Fruit fly (Drosophila melanogaster) whole organism, embryonic: ENCODE data around the gene slow.

Experiments used
- Atf6 ChIP-seq: fragments of 200-800 bp; sonication (Bioruptor generic); IDR thresholded peaks from 2 replicates; pipeline ENCODE4 v1.3.6; 2022; ENCODE audit warnings: missing biosample characterization, missing genetic modification characterization
- BEAF-32 ChIP-seq: fragments of 200-800 bp; sonication (Bioruptor generic); optimal IDR thresholded peaks from 3 replicates; lab custom pipeline; 2017; ENCODE audit warnings: missing biosample characterization, missing genetic modification characterization, mild to moderate bottlenecking, moderate library complexity, missing genetic modification reagents
- CG12155 ChIP-seq: fragments of 200-800 bp; sonication (Bioruptor generic); optimal IDR thresholded peaks from 3 replicates; lab custom pipeline; 2016; ENCODE audit warnings: missing biosample characterization, missing genetic modification characterization
- CG18476 ChIP-seq: fragments of 200-800 bp; sonication (Bioruptor generic); optimal IDR thresholded peaks from 2 replicates; lab custom pipeline; 2016; ENCODE audit warnings: missing biosample characterization, mild to moderate bottlenecking, missing genetic modification characterization
- CG2712 ChIP-seq: fragments of 200-800 bp; optimal IDR thresholded peaks from 3 replicates; lab custom pipeline; 2019; ENCODE audit warnings: missing biosample characterization, mild to moderate bottlenecking, missing genetic modification characterization, moderate library complexity
- CG34224 ChIP-seq: fragments of 200-800 bp; sonication (Bioruptor generic); IDR thresholded peaks from 3 replicates; pipeline ENCODE4 v1.3.6; 2022; ENCODE audit warnings: missing biosample characterization, missing genetic modification characterization; ENCODE audit not compliant: partially characterized antibody
- CG4730 ChIP-seq: fragments of 200-800 bp; sonication (Bioruptor generic); IDR thresholded peaks from 2 replicates; pipeline ENCODE4 v1.3.6; 2022; ENCODE audit warnings: missing biosample characterization, missing genetic modification characterization
- CG7839 ChIP-seq: fragments of 200-800 bp; sonication (Bioruptor generic); optimal IDR thresholded peaks from 3 replicates; lab custom pipeline; 2018; ENCODE audit warnings: missing biosample characterization, mild to moderate bottlenecking, missing genetic modification characterization, moderate library complexity
- CG8359 ChIP-seq: fragments of 200-800 bp; sonication (Bioruptor generic); optimal IDR thresholded peaks from 2 replicates; lab custom pipeline; 2017; ENCODE audit warnings: missing biosample characterization, mild to moderate bottlenecking, missing genetic modification characterization, borderline replicate concordance
- CG8388 ChIP-seq: fragments of 200-800 bp; sonication (Bioruptor generic); optimal IDR thresholded peaks from 2 replicates; lab custom pipeline; 2019; ENCODE audit warnings: missing biosample characterization, mild to moderate bottlenecking, missing genetic modification characterization, moderate library complexity
- CG9609 ChIP-seq: fragments of 200-800 bp; sonication (Bioruptor generic); optimal IDR thresholded peaks from 3 replicates; lab custom pipeline; 2016; ENCODE audit warnings: missing biosample characterization, missing genetic modification characterization
- D19A ChIP-seq: fragments of 200-800 bp; optimal IDR thresholded peaks from 3 replicates; lab custom pipeline; 2019; ENCODE audit warnings: missing biosample characterization, mild to moderate bottlenecking, missing genetic modification characterization, moderate library complexity
- Dip2 ChIP-seq: fragments of 200-800 bp; sonication (Bioruptor generic); IDR thresholded peaks from 2 replicates; pipeline ENCODE4 v1.3.6; 2022; ENCODE audit warnings: missing biosample characterization, missing genetic modification characterization
- E2f2 ChIP-seq: fragments of 200-800 bp; sonication (Bioruptor generic); IDR thresholded peaks from 2 replicates; pipeline ENCODE4 v1.3.6; 2022; ENCODE audit warnings: missing biosample characterization, missing genetic modification characterization
- ERR ChIP-seq: fragments of 200-800 bp; sonication (Bioruptor generic); optimal IDR thresholded peaks from 2 replicates; lab custom pipeline; 2016; ENCODE audit warnings: missing biosample characterization, missing genetic modification characterization
- Ets65A ChIP-seq: fragments of 200-800 bp; sonication (Bioruptor generic); peaks from one replicate; lab custom pipeline; 2016; ENCODE audit warnings: missing biosample characterization, missing genetic modification characterization
- GATAe ChIP-seq: fragments of 200-800 bp; sonication (Bioruptor generic); conservative IDR thresholded peaks from 2 replicates; pipeline ENCODE4 v1.3.6; 2022; ENCODE audit warnings: missing biosample characterization, missing genetic modification characterization
- Hr39 ChIP-seq: fragments of >200 bp; optimal IDR thresholded peaks from 2 replicates; lab custom pipeline; 2017
- Hr78 ChIP-seq, 2 experiments: fragments of 200-800 bp in 1 of 2; fragments of >200 bp in 1 of 2; sonication (Bioruptor generic) in 1 of 2; optimal IDR thresholded peaks; 2 replicates each; lab custom pipeline; 2017 to 2019; ENCODE audit warnings: missing biosample characterization in 2 of 2, missing genetic modification characterization in 2 of 2, mild to moderate bottlenecking in 1 of 2, moderate library complexity in 1 of 2
- Lhr ChIP-seq: fragments of 200-800 bp; sonication (Bioruptor generic); optimal IDR thresholded peaks from 3 replicates; lab custom pipeline; 2017; ENCODE audit warnings: mild to moderate bottlenecking, missing biosample characterization, missing genetic modification reagents, missing genetic modification characterization
- Opbp ChIP-seq: fragments of 200-800 bp; sonication (Bioruptor generic); IDR thresholded peaks from 3 replicates; pipeline ENCODE4 v1.3.6; 2022; ENCODE audit warnings: missing biosample characterization, missing genetic modification characterization; ENCODE audit not compliant: partially characterized antibody
- Ptx1 ChIP-seq: fragments of 200-800 bp; sonication (Bioruptor generic); IDR thresholded peaks from 2 replicates; pipeline ENCODE4 v1.3.6; 2022; ENCODE audit warnings: missing biosample characterization, missing genetic modification characterization
- Rfx ChIP-seq: fragments of 200-800 bp; sonication (Bioruptor generic); IDR thresholded peaks from 2 replicates; pipeline ENCODE4 v1.3.6; 2022; ENCODE audit warnings: missing biosample characterization, missing genetic modification characterization
- Taf1 ChIP-seq: fragments of 200-800 bp; sonication (Bioruptor generic); IDR thresholded peaks from 2 replicates; pipeline ENCODE4 v1.3.6; 2022; ENCODE audit warnings: missing biosample characterization, missing genetic modification characterization
- Xrp1 ChIP-seq: fragments of 200-800 bp; sonication (Bioruptor generic); IDR thresholded peaks from 2 replicates; pipeline ENCODE4 v1.3.6; 2022; ENCODE audit warnings: missing biosample characterization, missing genetic modification characterization
- ac ChIP-seq: fragments of 200-800 bp; sonication (Bioruptor generic); optimal IDR thresholded peaks from 3 replicates; lab custom pipeline; 2017; ENCODE audit warnings: missing biosample characterization, mild to moderate bottlenecking, missing genetic modification characterization
- bowl ChIP-seq: fragments of 200-800 bp; sonication (Bioruptor generic); IDR thresholded peaks from 2 replicates; pipeline ENCODE4 v1.3.6; 2022; ENCODE audit warnings: missing biosample characterization, missing genetic modification characterization
- br ChIP-seq: fragments of >200 bp; optimal IDR thresholded peaks from 2 replicates; lab custom pipeline; 2017
- cato ChIP-seq: fragments of 200-800 bp; sonication (Bioruptor generic); optimal IDR thresholded peaks from 2 replicates; lab custom pipeline; 2016; ENCODE audit warnings: missing biosample characterization, missing genetic modification characterization, borderline replicate concordance
- ci ChIP-seq: fragments of 200-800 bp; sonication (Bioruptor generic); IDR thresholded peaks from 3 replicates; pipeline ENCODE4 v1.3.6; 2022; ENCODE audit warnings: missing biosample characterization, missing genetic modification characterization
- croc ChIP-seq: fragments of 200-800 bp; sonication (Bioruptor generic); conservative IDR thresholded peaks from 3 replicates; pipeline ENCODE4 v1.3.6; 2022; ENCODE audit warnings: missing biosample characterization, missing genetic modification characterization
- dmrt99B ChIP-seq: fragments of 200-800 bp; sonication (Bioruptor generic); optimal IDR thresholded peaks from 2 replicates; lab custom pipeline; 2018; ENCODE audit warnings: missing biosample characterization, mild to moderate bottlenecking, missing genetic modification characterization, moderate library complexity
- emc ChIP-seq: fragments of 200-800 bp; sonication (Bioruptor generic); optimal IDR thresholded peaks from 2 replicates; lab custom pipeline; 2016; ENCODE audit warnings: missing biosample characterization, missing genetic modification characterization
- esg ChIP-seq: fragments of 200-800 bp; sonication (Bioruptor generic); conservative IDR thresholded peaks from 2 replicates; pipeline ENCODE4 v1.3.6; 2022; ENCODE audit warnings: missing biosample characterization, missing genetic modification characterization
- eyg ChIP-seq: fragments of 200-800 bp; sonication (Bioruptor generic); optimal IDR thresholded peaks from 3 replicates; lab custom pipeline; 2016; ENCODE audit warnings: missing biosample characterization, missing genetic modification characterization
- fd102C ChIP-seq: fragments of 200-800 bp; sonication (Bioruptor generic); optimal IDR thresholded peaks from 2 replicates; lab custom pipeline; 2018; ENCODE audit warnings: missing biosample characterization, mild to moderate bottlenecking, missing genetic modification characterization, moderate library complexity
- gce ChIP-seq: fragments of 200-800 bp; sonication (Bioruptor generic); IDR thresholded peaks from 3 replicates; pipeline ENCODE4 v1.3.6; 2022; ENCODE audit warnings: missing biosample characterization, missing genetic modification characterization
- grau ChIP-seq: fragments of 200-800 bp; optimal IDR thresholded peaks from 3 replicates; lab custom pipeline; 2019; ENCODE audit warnings: missing biosample characterization, mild to moderate bottlenecking, missing genetic modification characterization, moderate library complexity
- insv ChIP-seq, 2 experiments: fragments of 200-800 bp; sonication (Bioruptor generic); optimal IDR thresholded peaks; 3 replicates each; lab custom pipeline; 2016 to 2018; ENCODE audit warnings: missing biosample characterization in 2 of 2, missing genetic modification characterization in 2 of 2
- lmd ChIP-seq: fragments of 200-800 bp; sonication (Bioruptor generic); IDR thresholded peaks from 2 replicates; pipeline ENCODE4 v1.3.6; 2022; ENCODE audit warnings: missing biosample characterization, missing genetic modification characterization
- lov ChIP-seq, 2 experiments: fragments of 200-800 bp in 1 of 2; fragments of >200 bp in 1 of 2; sonication (Bioruptor generic) in 1 of 2; IDR thresholded peaks in 1 of 2; optimal IDR thresholded peaks in 1 of 2; 2 replicates in 1 of 2; 3 replicates in 1 of 2; pipeline versions ENCODE4 v1.3.6 to Lab custom; 2017 to 2022; ENCODE audit warnings: missing biosample characterization in 1 of 2, missing genetic modification characterization in 1 of 2
- pita ChIP-seq: fragments of 200-800 bp; sonication (Bioruptor generic); optimal IDR thresholded peaks from 2 replicates; lab custom pipeline; 2017; ENCODE audit warnings: missing biosample characterization, mild to moderate bottlenecking, missing genetic modification characterization
- ranshi ChIP-seq: fragments of 200-800 bp; sonication (Bioruptor generic); IDR thresholded peaks from 2 replicates; pipeline ENCODE4 v1.3.6; 2022; ENCODE audit warnings: missing biosample characterization, missing genetic modification characterization
- run ChIP-seq: fragments of 200-800 bp; sonication (Bioruptor generic); optimal IDR thresholded peaks from 3 replicates; lab custom pipeline; 2018; ENCODE audit warnings: missing biosample characterization, mild to moderate bottlenecking, missing genetic modification characterization
- seq ChIP-seq: fragments of 200-800 bp; sonication (Bioruptor generic); IDR thresholded peaks from 2 replicates; pipeline ENCODE4 v1.3.6; 2022; ENCODE audit warnings: missing biosample characterization, missing genetic modification characterization
- sima ChIP-seq: fragments of 200-800 bp; sonication (Bioruptor generic); optimal IDR thresholded peaks from 2 replicates; lab custom pipeline; 2016; ENCODE audit warnings: missing biosample characterization, missing genetic modification characterization
- sna ChIP-seq: fragments of 200-800 bp; sonication (Bioruptor generic); IDR thresholded peaks from 2 replicates; pipeline ENCODE4 v1.3.6; 2022; ENCODE audit warnings: missing biosample characterization, missing genetic modification characterization; ENCODE audit not compliant: partially characterized antibody
- sqz ChIP-seq: fragments of 200-800 bp; sonication (Bioruptor generic); optimal IDR thresholded peaks from 3 replicates; lab custom pipeline; 2018; ENCODE audit warnings: missing biosample characterization, mild to moderate bottlenecking, missing genetic modification characterization
- ssp ChIP-seq: fragments of 200-800 bp; sonication (Bioruptor generic); IDR thresholded peaks from 2 replicates; pipeline ENCODE4 v1.3.6; 2022; ENCODE audit warnings: missing biosample characterization, missing genetic modification characterization
- tll ChIP-seq, 2 experiments: fragments of 200-800 bp in 1 of 2; fragments of >200 bp in 1 of 2; sonication (Bioruptor generic) in 1 of 2; optimal IDR thresholded peaks; 2 replicates each; lab custom pipeline; 2017 to 2019; ENCODE audit warnings: missing biosample characterization in 2 of 2, missing genetic modification characterization in 2 of 2, mild to moderate bottlenecking in 1 of 2, moderate library complexity in 1 of 2
- twi ChIP-seq: fragments of 200-800 bp; optimal IDR thresholded peaks from 2 replicates; lab custom pipeline; 2019; ENCODE audit warnings: missing biosample characterization, mild to moderate bottlenecking, missing genetic modification characterization, moderate library complexity

The slow gene

DNA sequence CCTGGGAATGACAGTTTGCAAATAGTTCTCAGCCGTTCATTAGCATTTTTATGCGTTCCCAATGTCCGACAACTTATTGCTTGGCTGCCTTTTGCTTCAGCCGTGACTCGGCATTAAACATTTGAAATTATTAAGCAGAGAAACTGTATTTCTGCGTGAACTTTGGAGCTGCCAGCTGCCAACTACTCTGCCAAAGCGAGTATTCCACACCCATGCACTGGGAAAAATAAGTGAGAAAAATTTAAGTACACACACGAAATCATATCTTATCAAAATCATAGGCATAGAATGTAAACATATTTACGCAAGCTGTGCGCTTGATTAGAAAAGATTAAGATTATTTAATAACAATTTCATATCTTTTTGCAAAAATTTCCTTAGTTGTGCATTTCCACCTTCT lies 28.7 kb downstream of the slow start (continued):
- TF ChIP-seq Dip2 (GFP tag; lab: Robert Waterston, UW), result no peak
- TF ChIP-seq seq, result peak; percentile 75
- no peak for TF ChIP-seq insv (GFP tag; optimal IDR thresholded peaks at IDR 0.05; lab: Kevin White, UChicago)
- no peak for TF ChIP-seq eyg (GFP tag; lab: Kevin White, UChicago)
- TF ChIP-seq Hr78 (GFP tag; optimal IDR thresholded peaks at IDR 0.05; lab: Kevin White, UChicago), result no peak
- TF ChIP-seq run, result no peak
- TF ChIP-seq sima (GFP tag; lab: Kevin White, UChicago), result peak; percentile 26
- TF ChIP-seq ssp (GFP tag; lab: Robert Waterston, UW), result 0 out of 2 replicates have a peak, but pooled peaks have one; percentile 25
- peak; percentile 78 for TF ChIP-seq Ets65A (GFP tag; lab: Kevin White, UChicago)
- peak; percentile 80 for TF ChIP-seq ci (GFP tag; lab: Robert Waterston, UW)
- no peak for TF ChIP-seq sqz (GFP tag; lab: Kevin White, UChicago)
- TF ChIP-seq CG7839, result peak; percentile 45
- no peak for TF ChIP-seq lov (optimal IDR thresholded peaks at IDR 0.05; lab: Kevin White, UChicago)
- TF ChIP-seq lov (GFP tag; IDR thresholded peaks at IDR 0.05; lab: Robert Waterston, UW), result no peak
- TF ChIP-seq CG34224 (GFP tag; lab: Robert Waterston, UW), result 0 out of 3 replicates have a peak, but pooled peaks have one; percentile 9
- TF ChIP-seq lmd (GFP tag; lab: Robert Waterston, UW), result peak; percentile 58; the same call in 1 of the 2 replicates
- no peak for TF ChIP-seq sna (GFP tag; lab: Robert Waterston, UW)
- TF ChIP-seq esg (GFP tag; lab: Robert Waterston, UW), result peak; percentile 50
- TF ChIP-seq CG2712, result no peak
- peak; percentile 84 for TF ChIP-seq Rfx (GFP tag; lab: Robert Waterston, UW)
- no peak for TF ChIP-seq twi (tag; lab: Kevin White, UChicago)
- no peak for TF ChIP-seq croc (GFP tag; lab: Robert Waterston, UW)
- no peak for TF ChIP-seq ERR (GFP tag; lab: Kevin White, UChicago)
- TF ChIP-seq Hr39, result no peak
- TF ChIP-seq gce (GFP tag; lab: Robert Waterston, UW), result peak; percentile 39; the same call in 1 of the 3 replicates
- peak; percentile 36 for TF ChIP-seq grau (tag; lab: Kevin White, UChicago)
- no peak for TF ChIP-seq Opbp
- TF ChIP-seq tll (GFP tag; optimal IDR thresholded peaks at IDR 0.05; lab: Kevin White, UChicago), result no peak
- peak; percentile 74; the same call in 1 of the 2 replicates for TF ChIP-seq Atf6 (GFP tag; lab: Robert Waterston, UW)
- TF ChIP-seq GATAe (GFP tag; lab: Robert Waterston, UW), result no peak
- TF ChIP-seq Ptx1 (GFP tag; lab: Robert Waterston, UW), result peak; percentile 68
- TF ChIP-seq emc (GFP tag; lab: Kevin White, UChicago), result peak; percentile 17
- no peak for TF ChIP-seq br (lab: Kevin White, UChicago)
- no peak for TF ChIP-seq cato (GFP tag; lab: Kevin White, UChicago)
- no peak for TF ChIP-seq BEAF-32 (GFP tag; lab: Kevin White, UChicago)
- peak; percentile 15 for TF ChIP-seq CG8388 (GFP tag; lab: Kevin White, UChicago)
- TF ChIP-seq D19A (tag; lab: Kevin White, UChicago), result no peak
- no peak for TF ChIP-seq CG8359 (GFP tag; lab: Kevin White, UChicago)
- TF ChIP-seq Taf1 (GFP tag; lab: Robert Waterston, UW), result peak; percentile 49; the same call in 1 of the 2 replicates
- TF ChIP-seq fd102C (GFP tag; lab: Kevin White, UChicago), result no peak
- TF ChIP-seq CG4730 (GFP tag; lab: Robert Waterston, UW), result no peak
- no peak for TF ChIP-seq ac (GFP tag; lab: Kevin White, UChicago)
- peak; percentile 31 for TF ChIP-seq CG12155
- TF ChIP-seq ranshi (GFP tag; lab: Robert Waterston, UW), result peak; percentile 55; the same call in 1 of the 2 replicates
- no peak; the same call in 1 of the 2 replicates for TF ChIP-seq bowl (GFP tag; lab: Robert Waterston, UW)
- TF ChIP-seq CG18476 (GFP tag; lab: Kevin White, UChicago), result no peak
- TF ChIP-seq E2f2 (GFP tag; lab: Robert Waterston, UW), result no peak
- TF ChIP-seq Lhr (GFP tag; lab: Kevin White, UChicago), result no peak
- peak; percentile 35 for TF ChIP-seq dmrt99B
- peak; percentile 31 for TF ChIP-seq CG9609 (GFP tag; lab: Kevin White, UChicago)
- TF ChIP-seq Xrp1, result peak; percentile 62; the same call in 1 of the 2 replicates
- no peak for TF ChIP-seq pita (GFP tag; lab: Kevin White, UChicago)
